Worm (Caenorhabditis elegans) whole organism, L1 larva: ENCODE data around the gene exos-4.2.

Source experiments
- C34B4.2 ChIP-seq: sonication (generic microtip); optimal IDR thresholded peaks from 2 replicates; lab custom pipeline; 2017; ENCODE audit warnings: mild to moderate bottlenecking, missing genetic modification characterization, missing compliant biosample characterization
- F16B12.6 ChIP-seq: fragments of 150-350 bp; optimal IDR thresholded peaks from 2 replicates; lab custom pipeline; 2014; ENCODE audit warnings: missing biosample characterization, missing genetic modification characterization
- alr-1 ChIP-seq: fragments of 200-800 bp; sonication (Bioruptor generic); optimal IDR thresholded peaks from 2 replicates; lab custom pipeline; 2018; ENCODE audit warnings: borderline replicate concordance, mild to moderate bottlenecking, missing genetic modification characterization, missing compliant biosample characterization
- blmp-1 ChIP-seq: fragments of 150-350 bp; optimal IDR thresholded peaks from 2 replicates; lab custom pipeline; 2014; ENCODE audit warnings: missing biosample characterization, missing genetic modification characterization
- ceh-63 ChIP-seq: fragments of 200-800 bp; sonication (Bioruptor generic); optimal IDR thresholded peaks from 2 replicates; lab custom pipeline; 2018; ENCODE audit warnings: mild to moderate bottlenecking, missing genetic modification characterization, missing compliant biosample characterization
- ceh-8 ChIP-seq: fragments of 200-800 bp; sonication (Bioruptor generic); optimal IDR thresholded peaks from 2 replicates; lab custom pipeline; 2018; ENCODE audit warnings: mild to moderate bottlenecking, missing genetic modification characterization, moderate library complexity, missing compliant biosample characterization
- ceh-90 ChIP-seq: sonication (generic microtip); optimal IDR thresholded peaks from 2 replicates; lab custom pipeline; 2016; ENCODE audit warnings: missing genetic modification characterization, missing compliant biosample characterization
- ces-1 ChIP-seq: fragments of 150-350 bp; optimal IDR thresholded peaks from 2 replicates; lab custom pipeline; 2014; ENCODE audit warnings: missing biosample characterization, missing genetic modification reagents, missing genetic modification characterization
- dpl-1 ChIP-seq, 3 experiments: fragments of 150-350 bp in 2 of 3; sonication (generic microtip) in 1 of 3; optimal IDR thresholded peaks; 2 replicates each; lab custom pipeline; 2014 to 2017; ENCODE audit warnings: missing biosample characterization in 3 of 3, missing genetic modification characterization in 3 of 3, missing genetic modification reagents in 3 of 3
- efl-3 ChIP-seq: fragments of 200-800 bp; sonication (Bioruptor generic); optimal IDR thresholded peaks from 2 replicates; lab custom pipeline; 2018; ENCODE audit warnings: mild to moderate bottlenecking, missing genetic modification characterization, missing compliant biosample characterization
- egl-27 ChIP-seq, 2 experiments: fragments of 150-350 bp in 1 of 2; sonication (generic microtip); optimal IDR thresholded peaks; 3 replicates each; lab custom pipeline; 2017 to 2018; ENCODE audit warnings: missing biosample characterization in 2 of 2, missing genetic modification characterization in 2 of 2, missing genetic modification reagents in 2 of 2
- elt-2 ChIP-seq: sonication (generic microtip); optimal IDR thresholded peaks from 2 replicates; lab custom pipeline; 2016; ENCODE audit warnings: missing genetic modification characterization, mild to moderate bottlenecking, inconsistent platforms, missing compliant biosample characterization, missing genetic modification reagents
- fkh-10 ChIP-seq: sonication (generic microtip); optimal IDR thresholded peaks from 2 replicates; lab custom pipeline; 2017; ENCODE audit warnings: missing biosample characterization, missing genetic modification reagents, missing genetic modification characterization
- fos-1 ChIP-seq: fragments of 150-350 bp; optimal IDR thresholded peaks from 2 replicates; lab custom pipeline; 2014; ENCODE audit warnings: missing biosample characterization, missing genetic modification characterization
- grh-1 ChIP-seq: fragments of 200-800 bp; sonication (Bioruptor generic); IDR thresholded peaks from 2 replicates; pipeline ENCODE4 v1.3.6; 2022; ENCODE audit warnings: missing genetic modification reagents, missing genetic modification characterization, missing compliant biosample characterization
- hlh-17 ChIP-seq: fragments of 200-800 bp; sonication (Bioruptor generic); optimal IDR thresholded peaks from 2 replicates; lab custom pipeline; 2018; ENCODE audit warnings: missing genetic modification characterization, mild to moderate bottlenecking, missing compliant biosample characterization, moderate library complexity, borderline replicate concordance
- irx-1 ChIP-seq: sonication (generic microtip); optimal IDR thresholded peaks from 2 replicates; lab custom pipeline; 2016; ENCODE audit warnings: missing genetic modification characterization, missing compliant biosample characterization
- lin-13 ChIP-seq: fragments of 150-350 bp; optimal IDR thresholded peaks from 2 replicates; lab custom pipeline; 2014; ENCODE audit warnings: missing biosample characterization, missing genetic modification reagents, missing genetic modification characterization
- lin-35 ChIP-seq, 2 experiments: fragments of 150-350 bp; optimal IDR thresholded peaks; 2 replicates each; lab custom pipeline; 2014; ENCODE audit warnings: missing biosample characterization in 2 of 2, missing genetic modification characterization in 2 of 2, missing genetic modification reagents in 2 of 2
- lir-3 ChIP-seq: sonication (generic microtip); optimal IDR thresholded peaks from 2 replicates; lab custom pipeline; 2016; ENCODE audit warnings: mild to moderate bottlenecking, missing genetic modification characterization, moderate library complexity, missing compliant biosample characterization; ENCODE audit not compliant: poor library complexity
- lsy-2 ChIP-seq, 2 experiments: fragments of 150-350 bp; optimal IDR thresholded peaks; 2 replicates each; lab custom pipeline; 2014; ENCODE audit warnings: missing biosample characterization in 2 of 2, missing genetic modification characterization in 2 of 2
- mab-9 ChIP-seq: fragments of 200-800 bp; sonication (Bioruptor generic); IDR thresholded peaks from 2 replicates; pipeline ENCODE4 v1.3.6; 2022; ENCODE audit warnings: missing genetic modification reagents, missing genetic modification characterization, missing compliant biosample characterization
- mef-2 ChIP-seq: fragments of 150-350 bp; optimal IDR thresholded peaks from 2 replicates; lab custom pipeline; 2014; ENCODE audit warnings: missing biosample characterization, missing genetic modification characterization
- mep-1 ChIP-seq: fragments of 150-350 bp; optimal IDR thresholded peaks from 2 replicates; lab custom pipeline; 2014; ENCODE audit warnings: missing biosample characterization, missing genetic modification characterization
- nhr-11 ChIP-seq: fragments of 150-350 bp; optimal IDR thresholded peaks from 2 replicates; lab custom pipeline; 2014; ENCODE audit warnings: missing biosample characterization, missing genetic modification characterization
- nhr-12 ChIP-seq: sonication (generic microtip); optimal IDR thresholded peaks from 2 replicates; lab custom pipeline; 2017; ENCODE audit warnings: missing biosample characterization, missing genetic modification characterization
- nhr-19 ChIP-seq: fragments of 200-800 bp; sonication (Bioruptor generic); conservative IDR thresholded peaks from 2 replicates; pipeline ENCODE4 v1.3.6; 2022; ENCODE audit warnings: missing genetic modification characterization, missing compliant biosample characterization
- nhr-20 ChIP-seq: sonication (generic microtip); optimal IDR thresholded peaks from 2 replicates; lab custom pipeline; 2016; ENCODE audit warnings: mild to moderate bottlenecking, missing genetic modification characterization, missing compliant biosample characterization
- nhr-237 ChIP-seq: fragments of 150-350 bp; optimal IDR thresholded peaks from 2 replicates; lab custom pipeline; 2014; ENCODE audit warnings: missing biosample characterization, missing genetic modification characterization
- nhr-47 ChIP-seq: sonication (generic microtip); optimal IDR thresholded peaks from 2 replicates; lab custom pipeline; 2016; ENCODE audit warnings: mild to moderate bottlenecking, missing genetic modification characterization, moderate library complexity, missing compliant biosample characterization
- nhr-71 ChIP-seq: sonication (generic microtip); optimal IDR thresholded peaks from 2 replicates; lab custom pipeline; 2016; ENCODE audit warnings: mild to moderate bottlenecking, missing genetic modification characterization, moderate library complexity, missing compliant biosample characterization
- nhr-76 ChIP-seq: sonication (generic microtip); optimal IDR thresholded peaks from 2 replicates; lab custom pipeline; 2017; ENCODE audit warnings: missing biosample characterization, missing genetic modification characterization
- nhr-77 ChIP-seq: fragments of 150-350 bp; optimal IDR thresholded peaks from 2 replicates; lab custom pipeline; 2014; ENCODE audit warnings: missing biosample characterization, missing genetic modification characterization
- nhr-84 ChIP-seq: sonication (generic microtip); optimal IDR thresholded peaks from 2 replicates; lab custom pipeline; 2017; ENCODE audit warnings: missing biosample characterization, missing genetic modification characterization
- nhr-90 ChIP-seq: sonication (generic microtip); optimal IDR thresholded peaks from 2 replicates; lab custom pipeline; 2016; ENCODE audit warnings: mild to moderate bottlenecking, missing genetic modification characterization, missing compliant biosample characterization; ENCODE audit not compliant: poor library complexity
- pag-3 ChIP-seq: sonication (generic microtip); optimal IDR thresholded peaks from 2 replicates; lab custom pipeline; 2017; ENCODE audit warnings: missing genetic modification characterization, mild to moderate bottlenecking, missing compliant biosample characterization, antibody characterized with exemption, borderline replicate concordance; ENCODE audit not compliant: insufficient read depth
- pax-3 ChIP-seq: fragments of 200-800 bp; sonication (Bioruptor generic); optimal IDR thresholded peaks from 2 replicates; lab custom pipeline; 2018; ENCODE audit warnings: mild to moderate bottlenecking, missing genetic modification characterization, moderate library complexity, missing compliant biosample characterization
- pqm-1 ChIP-seq: sonication (generic microtip); optimal IDR thresholded peaks from 3 replicates; lab custom pipeline; 2017; ENCODE audit warnings: missing biosample characterization, missing genetic modification characterization
- snpc-4 ChIP-seq: fragments of 150-350 bp; optimal IDR thresholded peaks from 2 replicates; lab custom pipeline; 2014; ENCODE audit warnings: missing biosample characterization, missing genetic modification characterization
- snu-23 ChIP-seq: sonication (generic microtip); optimal IDR thresholded peaks from 2 replicates; lab custom pipeline; 2016; ENCODE audit warnings: missing genetic modification characterization, missing compliant biosample characterization
- sox-4 ChIP-seq: sonication (generic microtip); optimal IDR thresholded peaks from 2 replicates; lab custom pipeline; 2016; ENCODE audit warnings: missing genetic modification characterization, missing compliant biosample characterization
- swsn-7 ChIP-seq: sonication (generic microtip); optimal IDR thresholded peaks from 2 replicates; lab custom pipeline; 2016; ENCODE audit warnings: missing genetic modification characterization, missing compliant biosample characterization
- tbx-2 ChIP-seq: sonication (generic microtip); optimal IDR thresholded peaks from 2 replicates; lab custom pipeline; 2016; ENCODE audit warnings: missing genetic modification characterization, missing compliant biosample characterization
- tlp-1 ChIP-seq: fragments of 150-350 bp; optimal IDR thresholded peaks from 2 replicates; lab custom pipeline; 2014; ENCODE audit warnings: missing biosample characterization, missing genetic modification characterization
- unc-130 ChIP-seq: fragments of 150-350 bp; optimal IDR thresholded peaks from 2 replicates; lab custom pipeline; 2017; ENCODE audit warnings: missing biosample characterization, missing genetic modification characterization, inconsistent platforms
- unc-30 ChIP-seq: sonication (generic microtip); optimal IDR thresholded peaks from 2 replicates; lab custom pipeline; 2017; ENCODE audit warnings: missing biosample characterization, missing genetic modification characterization
- unc-86 ChIP-seq: sonication (generic microtip); optimal IDR thresholded peaks from 2 replicates; lab custom pipeline; 2016; ENCODE audit warnings: missing genetic modification characterization, missing compliant biosample characterization
- unc-98 ChIP-seq: fragments of 200-800 bp; sonication (Bioruptor generic); IDR thresholded peaks from 2 replicates; pipeline ENCODE4 v1.3.6; 2022; ENCODE audit warnings: missing genetic modification characterization, missing compliant biosample characterization
- xbp-1 ChIP-seq: sonication (generic microtip); optimal IDR thresholded peaks from 2 replicates; lab custom pipeline; 2016; ENCODE audit warnings: missing genetic modification characterization, missing compliant biosample characterization
- zag-1 ChIP-seq: fragments of 150-350 bp; optimal IDR thresholded peaks from 2 replicates; lab custom pipeline; 2014; ENCODE audit warnings: missing biosample characterization, missing genetic modification characterization
- zip-4 ChIP-seq: fragments of 200-800 bp; sonication (Bioruptor generic); optimal IDR thresholded peaks from 2 replicates; lab custom pipeline; 2018; ENCODE audit warnings: mild to moderate bottlenecking, missing genetic modification characterization, moderate library complexity, missing compliant biosample characterization
- ztf-11 ChIP-seq, 2 experiments: sonication (generic microtip); optimal IDR thresholded peaks; 2 replicates each; lab custom pipeline; 2016 to 2017; ENCODE audit warnings: missing genetic modification characterization in 2 of 2, missing biosample characterization in 1 of 2, missing compliant biosample characterization in 1 of 2

exos-4.2 gene

ce11 chrIII:887874-888299 is 27.9 kb downstream of the exos-4.2 start (continued):
- TF ChIP-seq ces-1 (GFP tag; lab: Kevin White, UChicago) = no peak
- TF ChIP-seq nhr-76 = no peak
- TF ChIP-seq nhr-47 (tag; lab: Kevin White, UChicago) = peak; percentile 84
- no peak for TF ChIP-seq unc-98
- TF ChIP-seq snpc-4 = no peak
- peak; percentile 40 for TF ChIP-seq lir-3 (tag; lab: Kevin White, UChicago)
- TF ChIP-seq nhr-19 (GFP tag; lab: Robert Waterston, UW) = peak; percentile 57
- TF ChIP-seq mab-9 (GFP tag; lab: Robert Waterston, UW) = peak; percentile 48; the same call in 1 of the 2 replicates
- no peak for TF ChIP-seq nhr-12 (tag; lab: Kevin White, UChicago)
- peak; percentile 97 for TF ChIP-seq blmp-1 (tag; lab: Kevin White, UChicago)
- TF ChIP-seq mep-1 (tag; lab: Kevin White, UChicago) = peak; percentile 59
- TF ChIP-seq grh-1 (GFP tag; lab: Robert Waterston, UW) = no peak
- TF ChIP-seq elt-2 = no peak
- TF ChIP-seq tbx-2 (tag; lab: Kevin White, UChicago) = peak; percentile 77
- peak; percentile 90 for TF ChIP-seq fkh-10 (GFP tag; lab: Kevin White, UChicago)
- no peak for TF ChIP-seq pag-3
- peak in 1 of 2 experiments; percentile 60 for TF ChIP-seq ztf-11 (tag; optimal IDR thresholded peaks at IDR 0.05; lab: Kevin White, UChicago)
- TF ChIP-seq swsn-7 = peak; percentile 86
- peak; percentile 49 for TF ChIP-seq sox-4
- peak; percentile 26 for TF ChIP-seq fos-1 (tag; lab: Kevin White, UChicago)
- no peak for TF ChIP-seq mef-2 (tag; lab: Kevin White, UChicago)
- TF ChIP-seq nhr-90 (tag; lab: Kevin White, UChicago) = peak; percentile 47
- TF ChIP-seq ceh-8 = no peak
- peak; percentile 49 to 50 for TF ChIP-seq lin-35 (GFP tag; optimal IDR thresholded peaks at IDR 0.05; lab: Kevin White, UChicago)
- no peak for TF ChIP-seq unc-130
- peak; percentile 85 for TF ChIP-seq snu-23 (GFP tag; lab: Kevin White, UChicago)
- peak; percentile 44 for TF ChIP-seq zag-1 (tag; lab: Kevin White, UChicago)
- peak; percentile 27 for TF ChIP-seq pax-3
- TF ChIP-seq lsy-2 (tag; optimal IDR thresholded peaks at IDR 0.05; lab: Kevin White, UChicago) = peak; percentile 62 to 76
- TF ChIP-seq F16B12.6 = peak; percentile 4
- peak; percentile 40 for TF ChIP-seq nhr-77
- peak; percentile 11 to 45 (median 18) for TF ChIP-seq dpl-1 (GFP tag; optimal IDR thresholded peaks at IDR 0.05; lab: Kevin White, UChicago)
- no peak for TF ChIP-seq alr-1 (tag; lab: Kevin White, UChicago)
- no peak for TF ChIP-seq efl-3 (GFP tag; lab: Kevin White, UChicago)
- TF ChIP-seq unc-86 (tag; lab: Kevin White, UChicago) = peak; percentile 87
- TF ChIP-seq unc-30 (tag; lab: Kevin White, UChicago) = no peak
- TF ChIP-seq xbp-1 (tag; lab: Kevin White, UChicago) = peak; percentile 65
- peak; percentile 73 for TF ChIP-seq nhr-20 (tag; lab: Kevin White, UChicago)
- no peak for TF ChIP-seq ceh-90 (tag; lab: Kevin White, UChicago)
- no peak for TF ChIP-seq tlp-1 (tag; lab: Kevin White, UChicago)
- TF ChIP-seq zip-4 (GFP tag; lab: Kevin White, UChicago) = no peak
- TF ChIP-seq egl-27 (tag; optimal IDR thresholded peaks at IDR 0.05; lab: Kevin White, UChicago) = no peak
- TF ChIP-seq lin-13 (GFP tag; lab: Kevin White, UChicago) = no peak
- peak; percentile 4 for TF ChIP-seq nhr-11 (tag; lab: Kevin White, UChicago)
- no peak for TF ChIP-seq pqm-1
- no peak for TF ChIP-seq C34B4.2 (tag; lab: Kevin White, UChicago)
- peak; percentile 2 for TF ChIP-seq ceh-63
- peak; percentile 37 for TF ChIP-seq irx-1 (tag; lab: Kevin White, UChicago)
- TF ChIP-seq hlh-17 (GFP tag; lab: Kevin White, UChicago) = no peak
- no peak for TF ChIP-seq nhr-237 (tag; lab: Kevin White, UChicago)
- TF ChIP-seq nhr-84 = no peak
- peak; percentile 88 for TF ChIP-seq nhr-71 (tag; lab: Kevin White, UChicago)
